Worm (Caenorhabditis elegans): ENCODE data around the gene nish-1.

ce11 chrIV:10832148-10832547 lies 32.0 kb upstream of the nish-1 start, which contains the start of gene best-15:
- no peak for TF ChIP-seq C06A6.2 (GFP tag; conservative IDR thresholded peaks at IDR 0.05)
- no peak for TF ChIP-seq ekl-4 (GFP tag; IDR thresholded peaks at IDR 0.05)
- TF ChIP-seq hlh-12 (tag; optimal IDR thresholded peaks at IDR 0.05), result no peak
- no peak for TF ChIP-seq pha-4 (tag; optimal IDR thresholded peaks at IDR 0.05)

Data from whole organism, young adult.